Worm (Caenorhabditis elegans): ENCODE results near the gene C05D2.8.

C05D2.8 gene

ce11 chrIII:5620186-5620585 lies 10.0 kb upstream of the C05D2.8 start:
- TF ChIP-seq him-1 (tag; optimal IDR thresholded peaks at IDR 0.05) = no peak
- no peak for TF ChIP-seq W03F9.2 (tag; optimal IDR thresholded peaks at IDR 0.05)
- TF ChIP-seq dao-5 (tag; optimal IDR thresholded peaks at IDR 0.05) = no peak

- no peak for TF ChIP-seq dao-5 (tag; optimal IDR thresholded peaks at IDR 0.05)
- TF ChIP-seq W03F9.2 (tag; optimal IDR thresholded peaks at IDR 0.05) = no peak
- TF ChIP-seq him-1 (tag; optimal IDR thresholded peaks at IDR 0.05) = no peak
Measured at ce11 chrIII:5615675-5616074, 5.5 kb upstream of the C05D2.8 start.

DNA sequence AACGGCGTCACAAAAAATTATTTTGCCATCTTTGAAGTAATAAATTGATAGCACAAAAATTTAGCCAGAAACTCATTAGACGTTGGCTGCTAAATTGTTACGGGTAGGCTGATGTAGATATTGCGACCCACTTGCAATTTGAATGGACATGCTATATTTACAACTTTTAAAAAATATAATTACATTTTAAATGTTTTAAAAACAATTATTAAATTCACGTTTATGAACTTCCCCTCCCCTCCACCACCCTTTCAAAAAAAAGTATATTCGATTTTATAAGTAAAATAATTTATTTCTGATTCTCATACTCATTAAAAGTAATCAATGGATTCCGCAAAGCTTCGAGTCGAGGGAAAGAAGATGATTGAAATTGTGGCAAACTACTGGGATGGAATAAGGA lies 4.5 kb upstream of the C05D2.8 start, which contains the start of gene basl-1:
Gene basl-1, plus strand, starts transcription at position 301 of the 400 bp plus-strand sequence.
- TF ChIP-seq W03F9.2 (tag; optimal IDR thresholded peaks at IDR 0.05) (no peak), dao-5 (tag; optimal IDR thresholded peaks at IDR 0.05) (no peak), him-1 (tag; optimal IDR thresholded peaks at IDR 0.05) (no peak)

ce11 chrIII:5611604-5612324 lies 1.6 kb upstream of the C05D2.8 start, which contains the start of gene bas-1:
TSS of gene bas-1 (plus strand) at chrIII:5612274.
- TF ChIP-seq dao-5 (tag; optimal IDR thresholded peaks at IDR 0.05) (no peak), W03F9.2 (tag; optimal IDR thresholded peaks at IDR 0.05) (no peak), him-1 (tag; optimal IDR thresholded peaks at IDR 0.05) (no peak)

- TF ChIP-seq dao-5 (tag; optimal IDR thresholded peaks at IDR 0.05) (no peak), W03F9.2 (tag; optimal IDR thresholded peaks at IDR 0.05) (peak; percentile 49)
Measured at ce11 chrIII:5604080-5604479, 6.1 kb downstream of the C05D2.8 start, which contains the start of gene xnd-1. TSS of gene xnd-1 (plus strand) at chrIII:5604460.

DNA sequence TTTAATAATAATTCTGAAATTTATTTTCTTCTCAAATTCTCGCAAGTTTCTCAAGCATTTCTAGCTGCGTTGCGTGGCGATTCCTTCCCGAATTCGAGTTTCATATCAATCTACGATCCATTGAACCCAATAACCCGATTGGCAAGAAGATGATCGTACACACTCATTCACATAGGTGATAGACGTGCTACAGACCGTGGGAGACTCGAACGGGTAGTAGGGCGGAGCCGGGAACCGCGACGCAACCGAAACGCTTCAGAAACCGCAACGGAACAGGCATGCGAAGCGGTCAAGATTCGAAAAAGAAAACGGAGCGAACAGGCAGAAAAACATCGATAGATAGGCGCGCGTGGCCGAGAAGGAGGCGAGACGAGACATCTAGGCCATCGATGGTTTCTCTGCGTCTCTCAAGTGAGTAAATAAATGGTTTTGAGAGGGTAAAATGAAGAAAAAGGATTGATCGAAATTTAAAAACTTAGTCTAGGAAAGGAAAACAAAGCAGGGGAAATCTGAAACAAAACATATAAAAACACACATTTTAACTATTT lies 6.6 kb downstream of the C05D2.8 start, which contains the start of gene madf-11:
Gene madf-11, minus strand, starts transcription at position 51 of the 548 bp plus-strand sequence.
- TF ChIP-seq dao-5 (tag; optimal IDR thresholded peaks at IDR 0.05) = no peak
- TF ChIP-seq W03F9.2 (tag; optimal IDR thresholded peaks at IDR 0.05) = no peak
- no peak for TF ChIP-seq him-1 (tag; optimal IDR thresholded peaks at IDR 0.05)

- TF ChIP-seq dao-5 (tag; optimal IDR thresholded peaks at IDR 0.05) = peak; percentile 67
- TF ChIP-seq him-1 (tag; optimal IDR thresholded peaks at IDR 0.05) = no peak
- peak; percentile 25 for TF ChIP-seq W03F9.2 (tag; optimal IDR thresholded peaks at IDR 0.05)
Measured at ce11 chrIII:5601999-5602398, 8.1 kb downstream of the C05D2.8 start.

DNA sequence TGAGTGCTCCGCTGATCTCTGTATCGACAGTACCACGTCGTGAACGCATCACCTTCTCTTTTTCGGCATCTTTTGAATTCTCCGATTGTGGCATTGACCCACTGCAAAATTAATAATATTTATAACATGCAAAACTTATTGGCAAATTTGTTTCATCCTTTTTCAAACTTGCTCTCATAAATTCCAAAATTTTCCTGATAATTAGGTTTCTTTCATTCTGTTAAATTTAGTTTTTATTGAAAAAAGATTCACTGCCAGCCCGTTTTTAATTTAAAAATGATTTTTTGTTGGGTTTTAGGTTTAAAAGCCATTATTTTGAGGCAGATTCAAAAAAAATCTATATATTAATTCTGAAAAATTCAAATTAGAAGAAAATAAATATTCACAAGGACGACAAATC lies 10.2 kb downstream of the C05D2.8 start, which contains the start of gene wdr-37:
Gene wdr-37, minus strand, starts transcription at position 101 of the 400 bp plus-strand sequence.
- TF ChIP-seq him-1 (tag; optimal IDR thresholded peaks at IDR 0.05) = no peak
- no peak for TF ChIP-seq dao-5 (tag; optimal IDR thresholded peaks at IDR 0.05)
- TF ChIP-seq W03F9.2 (tag; optimal IDR thresholded peaks at IDR 0.05) = no peak

DNA sequence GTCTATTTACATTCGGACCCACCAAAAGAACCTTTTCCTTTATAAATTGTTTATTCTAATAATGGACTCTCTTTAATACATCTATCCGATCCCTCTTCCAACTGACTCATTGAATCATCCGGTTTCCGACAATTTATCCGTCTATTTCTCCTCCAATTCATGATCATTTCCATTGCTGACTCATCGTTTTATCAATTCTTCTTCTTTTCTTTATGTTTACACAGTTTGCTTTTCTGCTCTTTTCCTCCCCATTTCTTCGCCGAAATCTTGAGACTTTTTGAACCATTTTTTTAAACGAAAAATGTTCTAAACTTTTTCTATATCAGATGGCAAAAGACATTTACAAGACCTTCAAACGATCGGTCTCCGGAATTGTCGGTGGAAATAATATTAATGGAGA lies 14.7 kb downstream of the C05D2.8 start, which contains the start of gene ced-6:
Gene ced-6, plus strand, starts transcription at position 327 of the 400 bp plus-strand sequence.
- TF ChIP-seq W03F9.2 (tag; optimal IDR thresholded peaks at IDR 0.05) (no peak), him-1 (tag; optimal IDR thresholded peaks at IDR 0.05) (no peak), dao-5 (tag; optimal IDR thresholded peaks at IDR 0.05) (no peak)

DNA sequence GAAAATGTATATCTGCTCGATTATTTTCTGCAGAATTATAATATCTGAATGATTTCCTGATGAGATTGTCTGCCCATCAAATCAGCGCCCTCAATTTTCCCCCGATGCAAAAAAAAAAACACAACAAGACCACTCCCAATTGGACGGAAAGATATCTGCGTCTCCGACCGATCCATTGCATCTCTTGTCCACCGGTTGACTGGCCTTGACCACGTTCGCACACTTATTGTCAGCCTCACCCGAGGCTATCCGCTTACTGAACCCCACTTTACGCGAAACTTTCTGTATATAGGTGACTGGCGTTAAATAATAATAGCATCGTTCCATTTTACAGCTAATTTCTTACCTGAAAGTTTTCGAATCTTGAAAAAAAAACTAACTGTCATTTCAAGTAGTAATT lies 15.8 kb downstream of the C05D2.8 start:
- TF ChIP-seq W03F9.2 (tag; optimal IDR thresholded peaks at IDR 0.05) = no peak
- no peak for TF ChIP-seq dao-5 (tag; optimal IDR thresholded peaks at IDR 0.05)
- TF ChIP-seq him-1 (tag; optimal IDR thresholded peaks at IDR 0.05) = no peak

- TF ChIP-seq dao-5 (tag; optimal IDR thresholded peaks at IDR 0.05) (no peak), W03F9.2 (tag; optimal IDR thresholded peaks at IDR 0.05) (peak; percentile 66)
Measured at ce11 chrIII:5591668-5592149, 18.4 kb downstream of the C05D2.8 start, which contains the start of the genes ddx-15 and ucr-1. TSS of gene ddx-15 (minus strand) at chrIII:5591718. TSS of gene ucr-1 (plus strand) at chrIII:5592135.

ce11 chrIII:5588746-5589145 lies 21.4 kb downstream of the C05D2.8 start:
- TF ChIP-seq him-1 (tag; optimal IDR thresholded peaks at IDR 0.05) = no peak
- TF ChIP-seq W03F9.2 (tag; optimal IDR thresholded peaks at IDR 0.05) = no peak
- no peak for TF ChIP-seq dao-5 (tag; optimal IDR thresholded peaks at IDR 0.05)

DNA sequence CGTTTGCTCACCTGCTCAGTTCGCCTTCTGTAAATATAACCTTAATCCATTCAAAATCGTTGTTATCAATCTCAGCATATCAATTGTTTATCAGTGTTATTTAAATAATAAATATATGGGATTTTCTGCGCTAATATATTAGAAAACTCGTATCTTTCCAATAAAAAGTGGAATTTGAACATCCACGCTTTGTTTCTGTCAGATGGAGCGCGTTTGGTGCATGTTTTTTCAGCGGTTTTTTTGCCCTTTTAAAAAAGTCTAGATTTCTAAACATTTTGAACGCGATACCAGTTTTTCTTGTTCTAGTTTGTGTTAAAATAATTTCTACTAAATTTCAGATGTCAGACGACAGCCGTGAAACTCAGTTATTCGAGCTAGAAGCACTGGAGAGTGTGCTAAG lies 23.2 kb downstream of the C05D2.8 start, which contains the start of gene F56D2.2:
Gene F56D2.2, plus strand, starts transcription at position 339 of the 400 bp plus-strand sequence.
- TF ChIP-seq W03F9.2 (tag; optimal IDR thresholded peaks at IDR 0.05) = no peak
- TF ChIP-seq dao-5 (tag; optimal IDR thresholded peaks at IDR 0.05) = no peak
- TF ChIP-seq him-1 (tag; optimal IDR thresholded peaks at IDR 0.05) = no peak

- TF ChIP-seq W03F9.2 (tag; optimal IDR thresholded peaks at IDR 0.05) = no peak
- TF ChIP-seq him-1 (tag; optimal IDR thresholded peaks at IDR 0.05) = no peak
- no peak for TF ChIP-seq dao-5 (tag; optimal IDR thresholded peaks at IDR 0.05)
Measured at ce11 chrIII:5585711-5586110, 24.4 kb downstream of the C05D2.8 start.

All from whole organism, L4/young adult.